Fruit fly (Drosophila melanogaster): Measurements from ENCODE around the gene ph-p.

DNA sequence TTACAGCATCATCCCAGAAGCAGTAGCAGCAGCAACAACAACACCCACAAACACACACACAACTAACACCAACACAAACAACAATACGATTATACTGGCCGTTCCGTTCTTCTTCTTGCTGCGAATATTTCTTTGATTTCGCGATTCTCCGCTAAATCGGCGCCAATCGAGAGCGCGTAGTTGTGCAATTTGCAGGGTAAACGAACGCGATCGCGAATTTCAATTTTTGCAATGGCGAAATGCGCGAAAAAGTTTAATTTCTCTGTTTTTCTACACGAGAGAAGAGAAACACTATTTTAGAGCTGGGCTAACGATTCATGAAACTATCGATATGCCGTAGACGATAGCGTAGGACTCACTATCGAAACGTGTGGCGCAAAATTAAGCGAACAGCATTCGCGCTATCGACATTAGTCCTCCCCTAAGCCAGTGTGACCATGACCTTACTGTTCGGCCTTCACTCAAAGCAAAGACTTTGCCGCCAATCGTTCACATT is 20.5 kb upstream of the ph-p start, which contains the start of gene wapl:
- no peak for TF ChIP-seq Pif1A (GFP tag; optimal IDR thresholded peaks at IDR 0.05)
- no peak for TF ChIP-seq CG8301 (tag; optimal IDR thresholded peaks at IDR 0.05)
- TF ChIP-seq CG4496 (GFP tag; IDR thresholded peaks at IDR 0.05), result no peak
- no peak for TF ChIP-seq D1 (tag; optimal IDR thresholded peaks at IDR 0.05)
- TF ChIP-seq CG13204 (GFP tag; optimal IDR thresholded peaks at IDR 0.05), result no peak
- no peak for TF ChIP-seq CG8159 (tag; optimal IDR thresholded peaks at IDR 0.05)
- no peak for TF ChIP-seq CG32121 (GFP tag; IDR thresholded peaks at IDR 0.05)
- TF ChIP-seq CG12605 (GFP tag; IDR thresholded peaks at IDR 0.05), result no peak

All from whole organism, pupa.